Worm (Caenorhabditis elegans) whole organism, L4 larva: ENCODE data around the gene asp-16.

ENCODE experiments used
- D1046.2 ChIP-seq: fragments of 200-800 bp; sonication (Bioruptor generic); IDR thresholded peaks from 2 replicates; pipeline ENCODE4 v1.3.6; 2022; ENCODE audit warnings: missing genetic modification characterization, missing compliant biosample characterization
- F37D6.2 ChIP-seq: sonication (generic microtip); optimal IDR thresholded peaks from 2 replicates; lab custom pipeline; 2016; ENCODE audit warnings: mild to moderate bottlenecking, missing genetic modification characterization, missing compliant biosample characterization
- R02D3.7 ChIP-seq: fragments of 150-350 bp; sonication (generic microtip); optimal IDR thresholded peaks from 3 replicates; lab custom pipeline; 2014; ENCODE audit warnings: missing biosample characterization, missing genetic modification characterization
- T20F7.1 ChIP-seq: fragments of 200-800 bp; sonication (Bioruptor generic); optimal IDR thresholded peaks from 2 replicates; lab custom pipeline; 2018; ENCODE audit warnings: mild to moderate bottlenecking, missing genetic modification characterization, missing compliant biosample characterization
- T26A8.4 ChIP-seq: fragments of 200-800 bp; sonication (Bioruptor generic); IDR thresholded peaks from 2 replicates; pipeline ENCODE4 v1.3.6; 2022; ENCODE audit warnings: missing genetic modification characterization, missing compliant biosample characterization
- Y48G9A.11 ChIP-seq: fragments of 200-800 bp; sonication (Bioruptor generic); IDR thresholded peaks from 2 replicates; pipeline ENCODE4 v1.3.6; 2022; ENCODE audit warnings: missing genetic modification reagents, missing genetic modification characterization, missing compliant biosample characterization
- Y75B8A.6 ChIP-seq: fragments of 200-800 bp; sonication (Bioruptor generic); IDR thresholded peaks from 2 replicates; pipeline ENCODE4 v1.3.6; 2022; ENCODE audit warnings: missing genetic modification reagents, missing genetic modification characterization, missing compliant biosample characterization
- ama-1 ChIP-seq: fragments of 150-350 bp; optimal IDR thresholded peaks from 2 replicates; lab custom pipeline; 2014; ENCODE audit warnings: inconsistent platforms, mixed read lengths
- attf-4 ChIP-seq: sonication (generic microtip); optimal IDR thresholded peaks from 3 replicates; lab custom pipeline; 2017; ENCODE audit warnings: missing biosample characterization, missing genetic modification characterization
- ceh-28 ChIP-seq: fragments of 150-350 bp; optimal IDR thresholded peaks from 2 replicates; lab custom pipeline; 2014; ENCODE audit warnings: missing biosample characterization, missing genetic modification reagents, missing genetic modification characterization
- ceh-44 ChIP-seq: fragments of 200-800 bp; sonication (Bioruptor generic); IDR thresholded peaks from 2 replicates; pipeline ENCODE4 v1.3.6; 2022; ENCODE audit warnings: missing genetic modification reagents, missing genetic modification characterization, missing compliant biosample characterization
- ceh-62 ChIP-seq: sonication (generic microtip); optimal IDR thresholded peaks from 2 replicates; lab custom pipeline; 2017; ENCODE audit warnings: missing biosample characterization, missing genetic modification characterization
- ceh-82 ChIP-seq: sonication (generic microtip); optimal IDR thresholded peaks from 2 replicates; lab custom pipeline; 2017; ENCODE audit warnings: missing biosample characterization, missing genetic modification characterization
- daf-12 ChIP-seq: fragments of 150-350 bp; optimal IDR thresholded peaks from 2 replicates; lab custom pipeline; 2014; ENCODE audit warnings: missing biosample characterization, missing genetic modification reagents, missing genetic modification characterization
- dmd-6 ChIP-seq: fragments of 200-800 bp; sonication (Bioruptor generic); IDR thresholded peaks from 2 replicates; pipeline ENCODE4 v1.3.6; 2022; ENCODE audit warnings: missing genetic modification reagents, missing genetic modification characterization, missing compliant biosample characterization
- dmd-9 ChIP-seq: fragments of 200-800 bp; sonication (Bioruptor generic); IDR thresholded peaks from 2 replicates; pipeline ENCODE4 v1.3.6; 2022; ENCODE audit warnings: missing genetic modification reagents, missing genetic modification characterization, missing compliant biosample characterization
- dpl-1 ChIP-seq: fragments of 150-350 bp; optimal IDR thresholded peaks from 2 replicates; lab custom pipeline; 2014; ENCODE audit warnings: missing biosample characterization, missing genetic modification reagents, missing genetic modification characterization
- dve-1 ChIP-seq: sonication (generic microtip); optimal IDR thresholded peaks from 2 replicates; lab custom pipeline; 2017; ENCODE audit warnings: antibody characterized with exemption, mild to moderate bottlenecking, missing genetic modification characterization, missing compliant biosample characterization; ENCODE audit not compliant: insufficient read depth
- fkh-10 ChIP-seq: fragments of 150-350 bp; optimal IDR thresholded peaks from 2 replicates; lab custom pipeline; 2014; ENCODE audit warnings: missing biosample characterization, missing genetic modification reagents, missing genetic modification characterization
- hif-1 ChIP-seq, 2 experiments: sonication (generic microtip); optimal IDR thresholded peaks; 2 replicates each; lab custom pipeline; 2016 to 2017; ENCODE audit warnings: missing compliant biosample characterization in 2 of 2, missing genetic modification characterization in 2 of 2, missing genetic modification reagents in 2 of 2, missing genotype in 2 of 2, mild to moderate bottlenecking in 1 of 2
- hmg-1.1 ChIP-seq: fragments of 200-800 bp; sonication (Bioruptor generic); IDR thresholded peaks from 2 replicates; pipeline ENCODE4 v1.3.6; 2022; ENCODE audit warnings: missing genetic modification reagents, missing genetic modification characterization, missing compliant biosample characterization
- lim-7 ChIP-seq: fragments of 200-800 bp; sonication (Bioruptor generic); IDR thresholded peaks from 2 replicates; pipeline ENCODE4 v1.3.6; 2022; ENCODE audit warnings: missing genetic modification characterization, missing compliant biosample characterization
- lin-15B ChIP-seq: fragments of 150-350 bp; sonication (generic microtip); optimal IDR thresholded peaks from 3 replicates; lab custom pipeline; 2014; ENCODE audit warnings: missing biosample characterization, missing genetic modification characterization
- lin-29 ChIP-seq: fragments of 200-800 bp; sonication (Bioruptor generic); IDR thresholded peaks from 2 replicates; pipeline ENCODE4 v1.3.6; 2022; ENCODE audit warnings: missing genetic modification reagents, missing genetic modification characterization, missing compliant biosample characterization
- lin-38 ChIP-seq: fragments of 200-800 bp; sonication (Bioruptor generic); IDR thresholded peaks from 2 replicates; pipeline ENCODE4 v1.3.6; 2022; ENCODE audit warnings: missing genetic modification reagents, missing genetic modification characterization, missing compliant biosample characterization
- lin-39 ChIP-seq: fragments of 150-350 bp; optimal IDR thresholded peaks from 2 replicates; lab custom pipeline; 2014; ENCODE audit warnings: missing biosample characterization, missing genetic modification reagents, missing genetic modification characterization
- lir-3 ChIP-seq: sonication (generic microtip); optimal IDR thresholded peaks from 2 replicates; lab custom pipeline; 2016; ENCODE audit warnings: mild to moderate bottlenecking, missing genetic modification characterization, missing compliant biosample characterization
- madf-9 ChIP-seq: fragments of 200-800 bp; sonication (Bioruptor generic); conservative IDR thresholded peaks from 2 replicates; pipeline ENCODE4 v1.3.6; 2022; ENCODE audit warnings: missing genetic modification reagents, missing genetic modification characterization, missing compliant biosample characterization
- mep-1 ChIP-seq: fragments of 150-350 bp; sonication (generic microtip); optimal IDR thresholded peaks from 3 replicates; lab custom pipeline; 2014; ENCODE audit warnings: missing biosample characterization, missing genetic modification characterization
- mes-2 ChIP-seq: sonication (generic microtip); optimal IDR thresholded peaks from 2 replicates; lab custom pipeline; 2016; ENCODE audit warnings: missing genotype, mild to moderate bottlenecking, missing genetic modification characterization, missing compliant biosample characterization; ENCODE audit not compliant: poor library complexity, severe bottlenecking
- mxl-2 ChIP-seq: fragments of 200-800 bp; sonication (Bioruptor generic); conservative IDR thresholded peaks from 2 replicates; pipeline ENCODE4 v1.3.6; 2022; ENCODE audit warnings: missing genetic modification reagents, missing genetic modification characterization, missing compliant biosample characterization
- nhr-10 ChIP-seq: fragments of 150-350 bp; optimal IDR thresholded peaks from 2 replicates; lab custom pipeline; 2014; ENCODE audit warnings: missing biosample characterization, missing genetic modification characterization
- nhr-25 ChIP-seq: sonication (generic microtip); optimal IDR thresholded peaks from 2 replicates; lab custom pipeline; 2017; ENCODE audit warnings: missing genetic modification characterization, mild to moderate bottlenecking, missing compliant biosample characterization, antibody characterized with exemption, moderate library complexity, borderline replicate concordance; ENCODE audit not compliant: insufficient read depth
- nhr-48 ChIP-seq: sonication (generic microtip); optimal IDR thresholded peaks from 2 replicates; lab custom pipeline; 2016; ENCODE audit warnings: mild to moderate bottlenecking, missing genetic modification characterization, missing compliant biosample characterization
- nhr-6 ChIP-seq: fragments of 150-350 bp; optimal IDR thresholded peaks from 2 replicates; lab custom pipeline; 2014; ENCODE audit warnings: missing biosample characterization, missing genetic modification characterization
- nhr-76 ChIP-seq: fragments of 150-350 bp; optimal IDR thresholded peaks from 2 replicates; lab custom pipeline; 2014; ENCODE audit warnings: missing biosample characterization, missing genetic modification characterization
- nhr-77 ChIP-seq: fragments of 150-350 bp; optimal IDR thresholded peaks from 2 replicates; lab custom pipeline; 2014; ENCODE audit warnings: missing biosample characterization, missing genetic modification characterization
- pha-4 ChIP-seq, 2 experiments: fragments of 150-350 bp in 1 of 2; fragments of 200-800 bp in 1 of 2; sonication (Bioruptor generic) in 1 of 2; IDR thresholded peaks in 1 of 2; optimal IDR thresholded peaks in 1 of 2; 2 replicates each; pipeline versions ENCODE4 v1.3.6 to Lab custom; 2014 to 2022; ENCODE audit warnings: missing genetic modification characterization in 2 of 2, missing genetic modification reagents in 2 of 2, missing biosample characterization in 1 of 2, missing compliant biosample characterization in 1 of 2
- pqm-1 ChIP-seq: sonication (generic microtip); optimal IDR thresholded peaks from 2 replicates; lab custom pipeline; 2017; ENCODE audit warnings: missing biosample characterization, missing genetic modification characterization
- spr-3 ChIP-seq: fragments of 200-800 bp; sonication (Bioruptor generic); optimal IDR thresholded peaks from 2 replicates; lab custom pipeline; 2018; ENCODE audit warnings: mild to moderate bottlenecking, missing genetic modification characterization, missing compliant biosample characterization
- tag-97 ChIP-seq: fragments of 200-800 bp; sonication (Bioruptor generic); IDR thresholded peaks from 2 replicates; pipeline ENCODE4 v1.3.6; 2022; ENCODE audit warnings: missing genetic modification characterization, missing compliant biosample characterization
- tra-1 ChIP-seq: fragments of 200-800 bp; sonication (Bioruptor generic); IDR thresholded peaks from 2 replicates; pipeline ENCODE4 v1.3.6; 2022; ENCODE audit warnings: missing genetic modification reagents, missing genetic modification characterization, missing compliant biosample characterization
- unc-130 ChIP-seq: sonication (generic microtip); optimal IDR thresholded peaks from 2 replicates; lab custom pipeline; 2016; ENCODE audit warnings: missing genetic modification reagents, missing genetic modification characterization, missing compliant biosample characterization
- unc-62 ChIP-seq, 3 experiments: fragments of 150-350 bp in 1 of 3; sonication (generic microtip); optimal IDR thresholded peaks in 2 of 3; peaks in 1 of 3; 1 replicate in 1 of 3; 2 replicates in 2 of 3; lab custom pipeline; 2014 to 2017; ENCODE audit warnings: missing biosample characterization in 3 of 3, missing genetic modification characterization in 3 of 3, missing genetic modification reagents in 3 of 3, missing genotype in 1 of 3
- zfp-3 ChIP-seq: fragments of 200-800 bp; sonication (Bioruptor generic); conservative IDR thresholded peaks from 2 replicates; pipeline ENCODE4 v1.3.6; 2022; ENCODE audit warnings: missing genetic modification reagents, missing genetic modification characterization, missing compliant biosample characterization
- zip-11 ChIP-seq: fragments of 200-800 bp; sonication (Bioruptor generic); IDR thresholded peaks from 2 replicates; pipeline ENCODE4 v1.3.6; 2022; ENCODE audit warnings: missing genetic modification characterization, missing compliant biosample characterization
- zip-2 ChIP-seq: fragments of 150-350 bp; optimal IDR thresholded peaks from 2 replicates; lab custom pipeline; 2014; ENCODE audit warnings: missing biosample characterization, missing genetic modification characterization

asp-16 gene

ce11 chrV:19010405-19010804 is 32.0 kb downstream of the asp-16 start:
- TF ChIP-seq ceh-28 (tag; lab: Kevin White, UChicago) (peak; percentile 97), tag-97 (GFP tag; lab: Robert Waterston, UW) (no peak), zip-2 (no peak)

ce11 chrV:19001656-19002055 is 40.7 kb downstream of the asp-16 start, which contains the start of gene Y39B6A.33:
TSS of gene Y39B6A.33 (plus strand) at chrV:19001956.
- TF ChIP-seq ceh-44 (0 out of 2 replicates have a peak, but pooled peaks have one; percentile 5), lin-15B (no peak)

ce11 chrV:19001016-19001415 is 41.4 kb downstream of the asp-16 start, which contains the start of gene Y39B6A.34:
TSS of gene Y39B6A.34 (plus strand) at chrV:19001018.
- TF ChIP-seq lim-7 (GFP tag; lab: Robert Waterston, UW) (no peak), pha-4 (GFP tag; IDR thresholded peaks at IDR 0.05; lab: Robert Waterston, UW) (peak; percentile 30; the same call in 1 of the 2 replicates), pha-4 (tag; optimal IDR thresholded peaks at IDR 0.05; lab: Kevin White, UChicago) (no peak), Y48G9A.11 (GFP tag; lab: Robert Waterston, UW) (0 out of 2 replicates have a peak, but pooled peaks have one; percentile 13), daf-12 (tag; lab: Kevin White, UChicago) (no peak), lin-29 (no peak), D1046.2 (GFP tag; lab: Robert Waterston, UW) (no peak), dve-1 (tag; lab: Kevin White, UChicago) (peak; percentile 2), zfp-3 (no peak), Y75B8A.6 (GFP tag; lab: Robert Waterston, UW) (no peak), fkh-10 (GFP tag; lab: Kevin White, UChicago) (no peak), R02D3.7 (no peak), nhr-10 (tag; lab: Kevin White, UChicago) (no peak), mes-2 (peak; percentile 48), T26A8.4 (no peak), nhr-25 (tag; lab: Kevin White, UChicago) (no peak), ceh-62 (no peak), nhr-6 (tag; lab: Kevin White, UChicago) (no peak), pqm-1 (tag; lab: Kevin White, UChicago) (no peak), dmd-9 (no peak), attf-4 (tag; lab: Kevin White, UChicago) (no peak), nhr-76 (tag; lab: Kevin White, UChicago) (no peak), nhr-77 (tag; lab: Kevin White, UChicago) (peak; percentile 30), dmd-6 (GFP tag; lab: Robert Waterston, UW) (no peak), nhr-48 (tag; lab: Kevin White, UChicago) (no peak), lir-3 (no peak), hmg-1.1 (no peak), hif-1 (tag; optimal IDR thresholded peaks at IDR 0.05; lab: Kevin White, UChicago) (no peak), unc-62 (GFP tag; optimal IDR thresholded peaks at IDR 0.05 in 1 of 2; lab: Kevin White, UChicago) (no peak), unc-62 (tag; optimal IDR thresholded peaks at IDR 0.05; lab: Kevin White, UChicago) (no peak), unc-130 (no peak), ceh-82 (no peak), ama-1 (lab: Kevin White, UChicago) (peak; percentile 17), mep-1 (peak; percentile 45), lin-39 (no peak), ceh-28 (tag; lab: Kevin White, UChicago) (no peak), madf-9 (no peak), mxl-2 (GFP tag; lab: Robert Waterston, UW) (no peak), F37D6.2 (no peak), lin-38 (GFP tag; lab: Robert Waterston, UW) (no peak; the same call in none of the 2 replicates), tra-1 (no peak), dpl-1 (GFP tag; lab: Kevin White, UChicago) (no peak), T20F7.1 (GFP tag; lab: Kevin White, UChicago) (no peak), spr-3 (GFP tag; lab: Kevin White, UChicago) (no peak), zip-11 (no peak)
